Fruit fly (Drosophila melanogaster) whole organism, embryonic: ENCODE data around the gene CG45218.

Experiments used
- CG10267 ChIP-seq: fragments of 200-800 bp; sonication (Bioruptor generic); optimal IDR thresholded peaks from 2 replicates; lab custom pipeline; 2018; ENCODE audit warnings: missing biosample characterization, mild to moderate bottlenecking, missing genetic modification characterization, moderate library complexity
- CG10654 ChIP-seq: fragments of 200-800 bp; sonication (Bioruptor generic); optimal IDR thresholded peaks from 2 replicates; lab custom pipeline; 2016; ENCODE audit warnings: missing biosample characterization, missing genetic modification characterization
- CG11093 ChIP-seq: fragments of 200-800 bp; sonication (Bioruptor generic); IDR thresholded peaks from 3 replicates; pipeline ENCODE4 v1.3.6; 2022; ENCODE audit warnings: missing biosample characterization, missing genetic modification characterization
- CG11398 ChIP-seq: fragments of 200-800 bp; sonication (Bioruptor generic); optimal IDR thresholded peaks from 2 replicates; lab custom pipeline; 2016; ENCODE audit warnings: missing biosample characterization, missing genetic modification characterization
- CG13287 ChIP-seq: fragments of 200-800 bp; sonication (Bioruptor generic); IDR thresholded peaks from 2 replicates; pipeline ENCODE4 v1.3.6; 2022; ENCODE audit warnings: missing biosample characterization, missing genetic modification characterization; ENCODE audit not compliant: partially characterized antibody
- CG13296 ChIP-seq: fragments of 200-800 bp; sonication (Bioruptor generic); optimal IDR thresholded peaks from 3 replicates; lab custom pipeline; 2018; ENCODE audit warnings: missing biosample characterization, mild to moderate bottlenecking, missing genetic modification characterization
- CG17186 ChIP-seq: fragments of 200-800 bp; sonication (Bioruptor generic); optimal IDR thresholded peaks from 3 replicates; lab custom pipeline; 2017; ENCODE audit warnings: missing biosample characterization, missing genetic modification reagents, missing genetic modification characterization
- CG18262 ChIP-seq: fragments of 200-800 bp; optimal IDR thresholded peaks from 3 replicates; lab custom pipeline; 2019; ENCODE audit warnings: missing biosample characterization, mild to moderate bottlenecking, missing genetic modification characterization, moderate library complexity
- CG2889 ChIP-seq: fragments of 200-800 bp; sonication (Bioruptor generic); IDR thresholded peaks from 3 replicates; pipeline ENCODE4 v1.3.6; 2022; ENCODE audit warnings: missing biosample characterization, missing genetic modification characterization
- CG32772 ChIP-seq: fragments of 200-800 bp; sonication (Bioruptor generic); IDR thresholded peaks from 2 replicates; pipeline ENCODE4 v1.3.6; 2022; ENCODE audit warnings: missing biosample characterization, missing genetic modification characterization
- CG3838 ChIP-seq: fragments of 200-800 bp; sonication (Bioruptor generic); optimal IDR thresholded peaks from 3 replicates; lab custom pipeline; 2016; ENCODE audit warnings: missing biosample characterization, missing genetic modification characterization
- CG3847 ChIP-seq: fragments of 200-800 bp; sonication (Bioruptor generic); IDR thresholded peaks from 2 replicates; pipeline ENCODE4 v1.3.6; 2022; ENCODE audit warnings: missing biosample characterization, missing genetic modification characterization
- CG4730 ChIP-seq: fragments of 200-800 bp; sonication (Bioruptor generic); IDR thresholded peaks from 2 replicates; pipeline ENCODE4 v1.3.6; 2022; ENCODE audit warnings: missing biosample characterization, missing genetic modification characterization
- CG9932 ChIP-seq: fragments of 200-800 bp; sonication (Bioruptor generic); IDR thresholded peaks from 2 replicates; pipeline ENCODE4 v1.3.6; 2022; ENCODE audit warnings: missing biosample characterization, missing genetic modification characterization
- CkIIα-i1 ChIP-seq: fragments of 200-800 bp; sonication (Bioruptor generic); IDR thresholded peaks from 2 replicates; pipeline ENCODE4 v1.3.6; 2022; ENCODE audit warnings: missing biosample characterization, missing genetic modification characterization
- Ets65A ChIP-seq: fragments of 200-800 bp; sonication (Bioruptor generic); peaks from one replicate; lab custom pipeline; 2016; ENCODE audit warnings: missing biosample characterization, missing genetic modification characterization
- Gug ChIP-seq: fragments of 200-800 bp; sonication (Bioruptor generic); IDR thresholded peaks from 4 replicates; pipeline ENCODE4 v1.3.6; 2022; ENCODE audit warnings: missing biosample characterization, missing genetic modification characterization
- H15 ChIP-seq: fragments of 200-800 bp; sonication (Bioruptor generic); IDR thresholded peaks from 3 replicates; pipeline ENCODE4 v1.3.6; 2022; ENCODE audit warnings: missing biosample characterization, missing genetic modification characterization
- HLHmδ ChIP-seq: fragments of 200-800 bp; sonication (Bioruptor generic); optimal IDR thresholded peaks from 2 replicates; lab custom pipeline; 2018; ENCODE audit warnings: missing biosample characterization, mild to moderate bottlenecking, missing genetic modification characterization, moderate library complexity
- HmgD ChIP-seq: fragments of 200-800 bp; sonication (Bioruptor generic); optimal IDR thresholded peaks from 3 replicates; lab custom pipeline; 2016; ENCODE audit warnings: missing biosample characterization, missing genetic modification characterization
- Hr51 ChIP-seq, 2 experiments: fragments of 200-800 bp; sonication (Bioruptor generic); optimal IDR thresholded peaks; 2 replicates in 1 of 2; 3 replicates in 1 of 2; lab custom pipeline; 2016 to 2018; ENCODE audit warnings: missing biosample characterization in 2 of 2, missing genetic modification characterization in 2 of 2, mild to moderate bottlenecking in 1 of 2, moderate library complexity in 1 of 2
- NK7.1 ChIP-seq: fragments of 200-800 bp; sonication (Bioruptor generic); optimal IDR thresholded peaks from 3 replicates; lab custom pipeline; 2016; ENCODE audit warnings: missing biosample characterization, missing genetic modification characterization
- Oli ChIP-seq: fragments of 200-800 bp; sonication (Bioruptor generic); optimal IDR thresholded peaks from 2 replicates; lab custom pipeline; 2018; ENCODE audit warnings: missing biosample characterization, mild to moderate bottlenecking, missing genetic modification characterization, moderate library complexity
- Ptx1 ChIP-seq: fragments of 200-800 bp; sonication (Bioruptor generic); IDR thresholded peaks from 2 replicates; pipeline ENCODE4 v1.3.6; 2022; ENCODE audit warnings: missing biosample characterization, missing genetic modification characterization
- Rfx ChIP-seq: fragments of 200-800 bp; sonication (Bioruptor generic); IDR thresholded peaks from 2 replicates; pipeline ENCODE4 v1.3.6; 2022; ENCODE audit warnings: missing biosample characterization, missing genetic modification characterization
- TFAM ChIP-seq: fragments of 200-800 bp; sonication (Bioruptor generic); optimal IDR thresholded peaks from 2 replicates; lab custom pipeline; 2017; ENCODE audit warnings: missing biosample characterization, missing genetic modification characterization, inconsistent platforms
- Taf1 ChIP-seq: fragments of 200-800 bp; sonication (Bioruptor generic); IDR thresholded peaks from 2 replicates; pipeline ENCODE4 v1.3.6; 2022; ENCODE audit warnings: missing biosample characterization, missing genetic modification characterization
- ase ChIP-seq: fragments of 200-800 bp; sonication (Bioruptor generic); IDR thresholded peaks from 3 replicates; pipeline ENCODE4 v1.3.6; 2022; ENCODE audit warnings: missing biosample characterization, missing genetic modification characterization
- ash1 ChIP-seq: fragments of 200-800 bp; sonication (Bioruptor generic); optimal IDR thresholded peaks from 2 replicates; lab custom pipeline; 2018; ENCODE audit warnings: missing biosample characterization, mild to moderate bottlenecking, missing genetic modification characterization
- ato ChIP-seq: fragments of 200-800 bp; sonication (Bioruptor generic); IDR thresholded peaks from 2 replicates; pipeline ENCODE4 v1.3.6; 2022; ENCODE audit warnings: missing biosample characterization, missing genetic modification characterization; ENCODE audit not compliant: partially characterized antibody
- bab2 ChIP-seq: fragments of 200-800 bp; sonication (Bioruptor generic); optimal IDR thresholded peaks from 2 replicates; lab custom pipeline; 2016; ENCODE audit warnings: missing biosample characterization, missing genetic modification characterization
- bcd ChIP-seq: fragments of 200-800 bp; sonication (Bioruptor generic); optimal IDR thresholded peaks from 2 replicates; lab custom pipeline; 2017; ENCODE audit warnings: missing biosample characterization, mild to moderate bottlenecking, missing genetic modification characterization
- dmrt99B ChIP-seq: fragments of 200-800 bp; sonication (Bioruptor generic); optimal IDR thresholded peaks from 2 replicates; lab custom pipeline; 2018; ENCODE audit warnings: missing biosample characterization, mild to moderate bottlenecking, missing genetic modification characterization, moderate library complexity
- dysf ChIP-seq: fragments of 200-800 bp; sonication (Bioruptor generic); IDR thresholded peaks from 3 replicates; pipeline ENCODE4 v1.3.6; 2022; ENCODE audit warnings: missing biosample characterization, missing genetic modification characterization
- en ChIP-seq: fragments of 200-800 bp; sonication (Bioruptor generic); optimal IDR thresholded peaks from 2 replicates; lab custom pipeline; 2016; ENCODE audit warnings: missing biosample characterization, missing genetic modification characterization
- fd102C ChIP-seq: fragments of 200-800 bp; sonication (Bioruptor generic); optimal IDR thresholded peaks from 2 replicates; lab custom pipeline; 2018; ENCODE audit warnings: missing biosample characterization, mild to moderate bottlenecking, missing genetic modification characterization, moderate library complexity
- ftz-f1 ChIP-seq: fragments of 200-800 bp; sonication (Bioruptor generic); optimal IDR thresholded peaks from 2 replicates; lab custom pipeline; 2016; ENCODE audit warnings: missing biosample characterization, missing genetic modification characterization
- kay ChIP-seq: fragments of 200-800 bp; sonication (Bioruptor generic); optimal IDR thresholded peaks from 2 replicates; lab custom pipeline; 2016; ENCODE audit warnings: missing biosample characterization, missing genetic modification characterization
- klu ChIP-seq: fragments of 200-800 bp; sonication (Bioruptor generic); IDR thresholded peaks from 2 replicates; pipeline ENCODE4 v1.3.6; 2022; ENCODE audit warnings: missing biosample characterization, missing genetic modification characterization
- kni ChIP-seq: fragments of 200-800 bp; sonication (Bioruptor generic); optimal IDR thresholded peaks from 3 replicates; lab custom pipeline; 2017; ENCODE audit warnings: mild to moderate bottlenecking, missing biosample characterization, missing genetic modification reagents, missing genetic modification characterization
- mam ChIP-seq: fragments of 200-800 bp; sonication (Bioruptor generic); optimal IDR thresholded peaks from 3 replicates; lab custom pipeline; 2016; ENCODE audit warnings: missing biosample characterization, missing genetic modification characterization
- peb ChIP-seq: fragments of 200-800 bp; sonication (Bioruptor generic); IDR thresholded peaks from 2 replicates; pipeline ENCODE4 v1.3.6; 2022; ENCODE audit warnings: missing biosample characterization, missing genetic modification characterization
- pita ChIP-seq: fragments of 200-800 bp; sonication (Bioruptor generic); optimal IDR thresholded peaks from 2 replicates; lab custom pipeline; 2017; ENCODE audit warnings: missing biosample characterization, mild to moderate bottlenecking, missing genetic modification characterization
- pnt ChIP-seq: fragments of 200-800 bp; sonication (Bioruptor generic); optimal IDR thresholded peaks from 3 replicates; lab custom pipeline; 2016; ENCODE audit warnings: missing biosample characterization, missing genetic modification characterization
- row ChIP-seq: fragments of 200-800 bp; sonication (Bioruptor generic); IDR thresholded peaks from 3 replicates; pipeline ENCODE4 v1.3.6; 2022; ENCODE audit warnings: missing biosample characterization, missing genetic modification characterization
- sc ChIP-seq, 3 experiments: fragments of >200 bp in 2 of 3; fragments of 200-800 bp in 1 of 3; sonication (Bioruptor generic) in 1 of 3; optimal IDR thresholded peaks; 2 replicates in 2 of 3; 3 replicates in 1 of 3; lab custom pipeline; 2017; ENCODE audit warnings: mild to moderate bottlenecking in 1 of 3, missing biosample characterization in 1 of 3, missing genetic modification characterization in 1 of 3, missing genetic modification reagents in 1 of 3
- schlank ChIP-seq: fragments of 200-800 bp; sonication (Bioruptor generic); optimal IDR thresholded peaks from 2 replicates; lab custom pipeline; 2018; ENCODE audit warnings: missing biosample characterization, mild to moderate bottlenecking, missing genetic modification characterization
- wdn ChIP-seq: fragments of 200-800 bp; sonication (Bioruptor generic); IDR thresholded peaks from 2 replicates; pipeline ENCODE4 v1.3.6; 2022; ENCODE audit warnings: missing biosample characterization, missing genetic modification characterization
- yki ChIP-seq: fragments of >200 bp; optimal IDR thresholded peaks from 3 replicates; lab custom pipeline; 2018
- zen2 ChIP-seq: fragments of 200-800 bp; sonication (Bioruptor generic); IDR thresholded peaks from 3 replicates; pipeline ENCODE4 v1.3.6; 2022; ENCODE audit warnings: missing biosample characterization, missing genetic modification characterization; ENCODE audit not compliant: partially characterized antibody
- zfh2 ChIP-seq: fragments of 200-800 bp; sonication (Bioruptor generic); optimal IDR thresholded peaks from 2 replicates; lab custom pipeline; 2016; ENCODE audit warnings: missing biosample characterization, missing genetic modification characterization

CG45218 gene

DNA sequence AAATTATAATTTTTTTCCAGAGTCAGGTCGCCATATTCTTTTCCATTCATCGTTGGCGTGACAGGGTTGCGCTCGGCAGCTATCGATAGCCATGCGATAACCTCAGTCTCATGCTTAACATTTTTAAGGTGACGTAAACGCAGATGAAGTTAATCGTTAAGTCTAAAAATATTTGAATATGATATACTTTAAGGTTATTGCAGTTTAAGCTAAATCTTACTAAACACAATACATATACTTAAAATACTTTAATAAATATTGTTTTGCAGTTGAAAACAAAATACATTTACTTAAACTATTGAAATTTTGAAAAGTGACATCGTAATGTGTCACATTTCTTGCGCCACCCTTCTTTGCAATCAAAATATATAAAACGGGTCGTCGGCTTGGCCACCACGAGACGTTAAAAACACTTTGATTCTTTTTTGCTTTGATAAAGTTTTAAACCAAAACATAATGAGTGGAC, 15.4 kb downstream of the CG45218 start, which contains the start of the genes Cp190 and CG4338 (continued):
- TF ChIP-seq ash1 (GFP tag; lab: Kevin White, UChicago): peak; percentile 58
- peak; percentile 99 for TF ChIP-seq CG13296
- TF ChIP-seq CG18262: peak; percentile 99
- peak; percentile 98 for TF ChIP-seq dysf (GFP tag; lab: Robert Waterston, UW)
- TF ChIP-seq bcd (GFP tag; lab: Kevin White, UChicago): peak; percentile 97
- peak; percentile 63 for TF ChIP-seq ftz-f1 (GFP tag; lab: Kevin White, UChicago)
- peak; percentile 44 for TF ChIP-seq en (GFP tag; lab: Kevin White, UChicago)
- TF ChIP-seq Taf1: peak; percentile 91
- peak; percentile 96 for TF ChIP-seq klu (GFP tag; lab: Robert Waterston, UW)
- peak; percentile 97 for TF ChIP-seq CG10654 (GFP tag; lab: Kevin White, UChicago)
- peak; percentile 98 for TF ChIP-seq CG9932 (GFP tag; lab: Robert Waterston, UW)
- peak; percentile 86 for TF ChIP-seq NK7.1 (GFP tag; lab: Kevin White, UChicago)
- peak; percentile 98 for TF ChIP-seq Oli
- peak; percentile 94 for TF ChIP-seq CG2889 (GFP tag; lab: Robert Waterston, UW)
- TF ChIP-seq Rfx (GFP tag; lab: Robert Waterston, UW): peak; percentile 97
- peak; percentile 74 for TF ChIP-seq CG11398 (GFP tag; lab: Kevin White, UChicago)
- peak; percentile 3 for TF ChIP-seq HLHmδ (GFP tag; lab: Kevin White, UChicago)
- TF ChIP-seq sc (optimal IDR thresholded peaks at IDR 0.05; lab: Kevin White, UChicago): no peak
- TF ChIP-seq sc (GFP tag; optimal IDR thresholded peaks at IDR 0.05; lab: Kevin White, UChicago): peak; percentile 97
- TF ChIP-seq CG13287 (GFP tag; lab: Robert Waterston, UW): peak; percentile 80
- TF ChIP-seq Ptx1 (GFP tag; lab: Robert Waterston, UW): peak; percentile 98
- peak; percentile 95 for TF ChIP-seq kay (GFP tag; lab: Kevin White, UChicago)
- no peak for TF ChIP-seq pita (GFP tag; lab: Kevin White, UChicago)
- peak; percentile 96 for TF ChIP-seq CG11093
- peak; percentile 90 for TF ChIP-seq ase (GFP tag; lab: Robert Waterston, UW)
- peak; percentile 91 for TF ChIP-seq CG17186 (GFP tag; lab: Kevin White, UChicago)
- peak; percentile 84 for TF ChIP-seq fd102C
- peak; percentile 97 for TF ChIP-seq kni (GFP tag; lab: Kevin White, UChicago)
- TF ChIP-seq CG3838 (GFP tag; lab: Kevin White, UChicago): peak; percentile 93
- peak; percentile 99 for TF ChIP-seq Ets65A (GFP tag; lab: Kevin White, UChicago)
- peak; percentile 97 for TF ChIP-seq CG32772 (GFP tag; lab: Robert Waterston, UW)
- TF ChIP-seq CG10267 (tag; lab: Kevin White, UChicago): peak; percentile 96
- peak; percentile 93 for TF ChIP-seq schlank (tag; lab: Kevin White, UChicago)
- no peak; the same call in 2 of the 3 replicates for TF ChIP-seq zen2 (GFP tag; lab: Robert Waterston, UW)
- 0 out of 2 replicates have a peak, but pooled peaks have one; percentile 13 for TF ChIP-seq CkIIα-i1 (GFP tag; lab: Robert Waterston, UW)
- peak; percentile 87 for TF ChIP-seq H15 (GFP tag; lab: Robert Waterston, UW)
- TF ChIP-seq row: peak; percentile 98
- peak; percentile 98 for TF ChIP-seq dmrt99B (tag; lab: Kevin White, UChicago)
- no peak; the same call in none of the 2 replicates for TF ChIP-seq CG4730 (GFP tag; lab: Robert Waterston, UW)
- TF ChIP-seq mam (GFP tag; lab: Kevin White, UChicago): peak; percentile 93
- TF ChIP-seq wdn (GFP tag; lab: Robert Waterston, UW): peak; percentile 95
- TF ChIP-seq pnt: peak; percentile 83
- peak; percentile 93 for TF ChIP-seq bab2
- peak; percentile 94 to 98 for TF ChIP-seq Hr51 (GFP tag; optimal IDR thresholded peaks at IDR 0.05; lab: Kevin White, UChicago)
- TF ChIP-seq TFAM (GFP tag; lab: Kevin White, UChicago): peak; percentile 86
- no peak for TF ChIP-seq yki
- peak; percentile 73; the same call in 1 of the 2 replicates for TF ChIP-seq ato
- peak; percentile 92 for TF ChIP-seq zfh2
- TF ChIP-seq Gug (GFP tag; lab: Robert Waterston, UW): peak; percentile 92
- TF ChIP-seq CG3847 (GFP tag; lab: Robert Waterston, UW): peak; percentile 98
- peak; percentile 77 for TF ChIP-seq HmgD (GFP tag; lab: Kevin White, UChicago)
- peak; percentile 93 for TF ChIP-seq peb (GFP tag; lab: Robert Waterston, UW)
